Worm (Caenorhabditis elegans) whole organism, L4 larva: ENCODE measurements around the gene pho-1.

ENCODE experiments used
- D1046.2 ChIP-seq: fragments of 200-800 bp; sonication (Bioruptor generic); IDR thresholded peaks from 2 replicates; pipeline ENCODE4 v1.3.6; 2022; ENCODE audit warnings: missing genetic modification characterization, missing compliant biosample characterization
- F10B5.3 ChIP-seq: sonication (generic microtip); optimal IDR thresholded peaks from 2 replicates; lab custom pipeline; 2016; ENCODE audit warnings: mild to moderate bottlenecking, missing genetic modification characterization, missing compliant biosample characterization
- F37D6.2 ChIP-seq: sonication (generic microtip); optimal IDR thresholded peaks from 2 replicates; lab custom pipeline; 2016; ENCODE audit warnings: mild to moderate bottlenecking, missing genetic modification characterization, missing compliant biosample characterization
- T26A8.4 ChIP-seq: fragments of 200-800 bp; sonication (Bioruptor generic); IDR thresholded peaks from 2 replicates; pipeline ENCODE4 v1.3.6; 2022; ENCODE audit warnings: missing genetic modification characterization, missing compliant biosample characterization
- Y5F2A.4 ChIP-seq: fragments of 200-800 bp; sonication (Bioruptor generic); optimal IDR thresholded peaks from 2 replicates; lab custom pipeline; 2018; ENCODE audit warnings: mild to moderate bottlenecking, missing genetic modification characterization, missing compliant biosample characterization
- ZK337.2 ChIP-seq: fragments of 200-800 bp; sonication (Bioruptor generic); IDR thresholded peaks from 2 replicates; pipeline ENCODE4 v1.3.6; 2022; ENCODE audit warnings: missing genetic modification reagents, missing genetic modification characterization, missing compliant biosample characterization
- aly-2 ChIP-seq: sonication (generic microtip); optimal IDR thresholded peaks from 2 replicates; lab custom pipeline; 2018; ENCODE audit warnings: missing biosample characterization, missing genetic modification characterization
- ceh-28 ChIP-seq: fragments of 150-350 bp; optimal IDR thresholded peaks from 2 replicates; lab custom pipeline; 2014; ENCODE audit warnings: missing biosample characterization, missing genetic modification reagents, missing genetic modification characterization
- ces-1 ChIP-seq: fragments of 150-350 bp; sonication (generic microtip); optimal IDR thresholded peaks from 4 replicates; lab custom pipeline; 2014; ENCODE audit warnings: missing biosample characterization, missing genetic modification reagents, missing genetic modification characterization
- cey-2 ChIP-seq: sonication (generic microtip); optimal IDR thresholded peaks from 3 replicates; lab custom pipeline; 2017; ENCODE audit warnings: missing genetic modification characterization, mild to moderate bottlenecking, missing compliant biosample characterization, antibody characterized with exemption, borderline replicate concordance; ENCODE audit not compliant: insufficient read depth
- daf-12 ChIP-seq: fragments of 150-350 bp; optimal IDR thresholded peaks from 2 replicates; lab custom pipeline; 2014; ENCODE audit warnings: missing biosample characterization, missing genetic modification reagents, missing genetic modification characterization
- daf-16 ChIP-seq, 3 experiments: sonication (generic microtip); optimal IDR thresholded peaks; 2 replicates each; lab custom pipeline; 2016 to 2017; ENCODE audit warnings: missing genetic modification characterization in 3 of 3, missing genetic modification reagents in 3 of 3, mild to moderate bottlenecking in 2 of 3, missing compliant biosample characterization in 2 of 3, missing biosample characterization in 1 of 3, moderate library complexity in 1 of 3
- dmd-6 ChIP-seq: fragments of 200-800 bp; sonication (Bioruptor generic); IDR thresholded peaks from 2 replicates; pipeline ENCODE4 v1.3.6; 2022; ENCODE audit warnings: missing genetic modification reagents, missing genetic modification characterization, missing compliant biosample characterization
- fkh-10 ChIP-seq: fragments of 150-350 bp; optimal IDR thresholded peaks from 2 replicates; lab custom pipeline; 2014; ENCODE audit warnings: missing biosample characterization, missing genetic modification reagents, missing genetic modification characterization
- hif-1 ChIP-seq, 2 experiments: sonication (generic microtip); optimal IDR thresholded peaks; 2 replicates each; lab custom pipeline; 2016 to 2017; ENCODE audit warnings: missing compliant biosample characterization in 2 of 2, missing genetic modification characterization in 2 of 2, missing genetic modification reagents in 2 of 2, missing genotype in 2 of 2, mild to moderate bottlenecking in 1 of 2
- hlh-11 ChIP-seq: fragments of 200-800 bp; sonication (Bioruptor generic); optimal IDR thresholded peaks from 2 replicates; lab custom pipeline; 2018; ENCODE audit warnings: mild to moderate bottlenecking, missing genetic modification characterization, missing compliant biosample characterization
- jun-1 ChIP-seq: fragments of 150-350 bp; optimal IDR thresholded peaks from 2 replicates; lab custom pipeline; 2014; ENCODE audit warnings: missing biosample characterization, missing genetic modification reagents, missing genetic modification characterization
- lin-13 ChIP-seq: fragments of 150-350 bp; optimal IDR thresholded peaks from 2 replicates; lab custom pipeline; 2014; ENCODE audit warnings: missing biosample characterization, missing genetic modification reagents, missing genetic modification characterization
- lin-15B ChIP-seq: fragments of 150-350 bp; sonication (generic microtip); optimal IDR thresholded peaks from 3 replicates; lab custom pipeline; 2014; ENCODE audit warnings: missing biosample characterization, missing genetic modification characterization
- lin-39 ChIP-seq: fragments of 150-350 bp; optimal IDR thresholded peaks from 2 replicates; lab custom pipeline; 2014; ENCODE audit warnings: missing biosample characterization, missing genetic modification reagents, missing genetic modification characterization
- lir-3 ChIP-seq: sonication (generic microtip); optimal IDR thresholded peaks from 2 replicates; lab custom pipeline; 2016; ENCODE audit warnings: mild to moderate bottlenecking, missing genetic modification characterization, missing compliant biosample characterization
- madf-5 ChIP-seq, 2 experiments: fragments of 200-800 bp; sonication (Bioruptor generic); IDR thresholded peaks; 2 replicates each; pipeline ENCODE4 v1.3.6; 2022; ENCODE audit warnings: missing compliant biosample characterization in 2 of 2, missing genetic modification characterization in 2 of 2
- mdl-1 ChIP-seq, 2 experiments: fragments of 150-350 bp in 1 of 2; sonication (generic microtip) in 1 of 2; optimal IDR thresholded peaks; 2 replicates each; lab custom pipeline; 2014 to 2017; ENCODE audit warnings: missing biosample characterization in 2 of 2, missing genetic modification characterization in 2 of 2
- mdt-29 ChIP-seq: fragments of 200-800 bp; sonication (Bioruptor generic); IDR thresholded peaks from 2 replicates; pipeline ENCODE4 v1.3.6; 2022; ENCODE audit warnings: missing genetic modification reagents, missing genetic modification characterization, missing compliant biosample characterization
- nhr-48 ChIP-seq: sonication (generic microtip); optimal IDR thresholded peaks from 2 replicates; lab custom pipeline; 2016; ENCODE audit warnings: mild to moderate bottlenecking, missing genetic modification characterization, missing compliant biosample characterization
- nhr-77 ChIP-seq: fragments of 150-350 bp; optimal IDR thresholded peaks from 2 replicates; lab custom pipeline; 2014; ENCODE audit warnings: missing biosample characterization, missing genetic modification characterization
- saeg-2 ChIP-seq: fragments of 200-800 bp; sonication (Bioruptor generic); IDR thresholded peaks from 2 replicates; pipeline ENCODE4 v1.3.6; 2022; ENCODE audit warnings: missing genetic modification reagents, missing genetic modification characterization, missing compliant biosample characterization
- set-16 ChIP-seq: fragments of 200-800 bp; sonication (Bioruptor generic); IDR thresholded peaks from 2 replicates; pipeline ENCODE4 v1.3.6; 2022; ENCODE audit warnings: missing genetic modification reagents, missing genetic modification characterization, missing compliant biosample characterization
- skn-1 ChIP-seq: fragments of 150-350 bp; optimal IDR thresholded peaks from 2 replicates; lab custom pipeline; 2014; ENCODE audit warnings: missing biosample characterization, missing genetic modification characterization
- spr-1 ChIP-seq: sonication (generic microtip); optimal IDR thresholded peaks from 2 replicates; lab custom pipeline; 2016; ENCODE audit warnings: mild to moderate bottlenecking, missing genetic modification characterization, missing compliant biosample characterization
- unc-130 ChIP-seq: sonication (generic microtip); optimal IDR thresholded peaks from 2 replicates; lab custom pipeline; 2016; ENCODE audit warnings: missing genetic modification reagents, missing genetic modification characterization, missing compliant biosample characterization
- unc-39 ChIP-seq: sonication (generic microtip); optimal IDR thresholded peaks from 2 replicates; lab custom pipeline; 2017; ENCODE audit warnings: missing biosample characterization, missing genetic modification characterization
- zip-2 ChIP-seq: fragments of 150-350 bp; optimal IDR thresholded peaks from 2 replicates; lab custom pipeline; 2014; ENCODE audit warnings: missing biosample characterization, missing genetic modification characterization
- ztf-11 ChIP-seq: fragments of 150-350 bp; optimal IDR thresholded peaks from 2 replicates; lab custom pipeline; 2014; ENCODE audit warnings: missing biosample characterization, missing genetic modification characterization

pho-1 gene

DNA sequence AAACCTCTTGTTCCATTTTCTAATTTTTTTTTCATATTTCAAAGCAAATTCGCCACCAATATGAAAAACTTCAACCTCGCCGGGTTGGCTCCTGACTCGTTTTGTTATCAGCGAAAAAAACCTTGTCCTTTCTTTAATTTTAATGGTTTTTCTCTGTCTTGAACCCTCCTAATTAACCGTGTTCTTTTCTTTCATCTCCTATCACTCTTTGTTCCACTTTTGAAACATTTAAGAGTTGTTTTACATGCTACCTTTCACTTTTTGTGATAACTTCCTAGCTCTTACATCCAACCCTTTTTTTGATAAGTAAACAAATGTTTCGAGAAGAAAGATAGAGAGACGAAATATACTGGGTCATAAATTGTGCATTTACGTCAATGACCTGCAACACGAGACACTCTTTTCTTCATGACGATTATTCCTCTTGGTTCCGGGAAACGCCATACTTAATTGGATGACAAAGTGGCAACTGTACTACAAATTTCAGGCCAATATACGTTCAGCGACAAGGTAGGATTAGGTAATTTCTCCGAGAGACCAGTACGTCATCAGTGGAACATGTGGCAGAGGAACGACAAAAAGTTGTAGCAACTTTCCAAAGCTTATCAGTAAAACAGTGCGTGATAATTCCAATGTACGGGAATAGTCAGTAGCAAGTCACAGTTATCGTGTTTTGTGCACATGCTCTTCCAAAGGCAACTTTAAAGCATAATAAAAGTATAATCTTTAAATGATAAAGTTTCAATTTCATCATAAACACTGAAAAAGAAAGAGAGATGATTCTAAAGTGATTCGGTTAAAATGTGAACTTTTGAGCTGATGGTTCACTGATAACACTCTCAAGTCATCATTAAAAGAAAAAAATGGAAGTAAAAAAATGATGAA, 50.7 kb downstream of the pho-1 start (continued):
- no peak for TF ChIP-seq jun-1 (tag; lab: Kevin White, UChicago)
- TF ChIP-seq unc-39: no peak
- TF ChIP-seq unc-130 (GFP tag; lab: Kevin White, UChicago): no peak
- TF ChIP-seq lir-3 (tag; lab: Kevin White, UChicago): no peak
- TF ChIP-seq D1046.2 (GFP tag; lab: Robert Waterston, UW): no peak
- no peak for TF ChIP-seq spr-1 (tag; lab: Kevin White, UChicago)
- no peak for TF ChIP-seq lin-39 (tag; lab: Kevin White, UChicago)
- TF ChIP-seq lin-13: no peak
- no peak for TF ChIP-seq daf-16 (GFP tag; optimal IDR thresholded peaks at IDR 0.05; lab: Kevin White, UChicago)
- TF ChIP-seq daf-16 (tag; optimal IDR thresholded peaks at IDR 0.05; lab: Kevin White, UChicago): peak; percentile 77
- TF ChIP-seq hlh-11: peak; percentile 64
- TF ChIP-seq set-16 (GFP tag; lab: Robert Waterston, UW): no peak
- TF ChIP-seq ztf-11 (tag; lab: Kevin White, UChicago): no peak
- TF ChIP-seq Y5F2A.4 (GFP tag; lab: Kevin White, UChicago): no peak
- peak; percentile 17 for TF ChIP-seq nhr-77
- TF ChIP-seq nhr-48 (tag; lab: Kevin White, UChicago): peak; percentile 56
- peak; percentile 71 for TF ChIP-seq dmd-6 (GFP tag; lab: Robert Waterston, UW)
- peak in 1 of 2 experiments; percentile 10 for TF ChIP-seq hif-1 (tag; optimal IDR thresholded peaks at IDR 0.05; lab: Kevin White, UChicago)
- no peak for TF ChIP-seq ZK337.2
- no peak for TF ChIP-seq fkh-10
- TF ChIP-seq F10B5.3 (tag; lab: Kevin White, UChicago): no peak
- TF ChIP-seq madf-5 (GFP tag; IDR thresholded peaks at IDR 0.05; lab: Robert Waterston, UW): no peak
- TF ChIP-seq mdl-1 (tag; optimal IDR thresholded peaks at IDR 0.05; lab: Kevin White, UChicago): peak in 1 of 2 experiments; percentile 18
- TF ChIP-seq zip-2: no peak
- TF ChIP-seq cey-2 (tag; lab: Kevin White, UChicago): peak; percentile 5
- no peak for TF ChIP-seq T26A8.4 (GFP tag; lab: Robert Waterston, UW)
- no peak for TF ChIP-seq saeg-2 (GFP tag; lab: Robert Waterston, UW)

ce11 chrII:5183207-5183606, 52.4 kb downstream of the pho-1 start:
- TF ChIP-seq daf-12 (tag; lab: Kevin White, UChicago) (no peak), mdt-29 (no peak), lin-15B (no peak), mdl-1 (tag; optimal IDR thresholded peaks at IDR 0.05; lab: Kevin White, UChicago) (no peak), aly-2 (tag; lab: Kevin White, UChicago) (no peak), ceh-28 (tag; lab: Kevin White, UChicago) (no peak), saeg-2 (GFP tag; lab: Robert Waterston, UW) (no peak), D1046.2 (GFP tag; lab: Robert Waterston, UW) (no peak), ces-1 (GFP tag; lab: Kevin White, UChicago) (no peak), skn-1 (tag; lab: Kevin White, UChicago) (no peak), F37D6.2 (no peak)
